Worm (Caenorhabditis elegans) whole organism, early embryonic: ENCODE data around the gene srbc-38.

Source experiments
- B0310.2 ChIP-seq: sonication (generic microtip); optimal IDR thresholded peaks from 2 replicates; lab custom pipeline; 2016; ENCODE audit warnings: mild to moderate bottlenecking, missing genetic modification characterization, missing compliant biosample characterization
- F13C5.2 ChIP-seq: sonication (generic microtip); optimal IDR thresholded peaks from 2 replicates; lab custom pipeline; 2017; ENCODE audit warnings: mild to moderate bottlenecking, missing genetic modification characterization, inconsistent platforms, missing compliant biosample characterization
- aly-1 ChIP-seq: sonication (generic microtip); optimal IDR thresholded peaks from 2 replicates; lab custom pipeline; 2016; ENCODE audit warnings: missing genetic modification characterization, missing compliant biosample characterization
- ama-1 ChIP-seq: fragments of 150-350 bp; optimal IDR thresholded peaks from 2 replicates; lab custom pipeline; 2014
- ceh-13 ChIP-seq: fragments of 200-800 bp; sonication (Bioruptor generic); optimal IDR thresholded peaks from 2 replicates; lab custom pipeline; 2018; ENCODE audit warnings: mild to moderate bottlenecking, missing genetic modification characterization, missing compliant biosample characterization
- ceh-36 ChIP-seq: sonication (generic microtip); optimal IDR thresholded peaks from 2 replicates; lab custom pipeline; 2016; ENCODE audit warnings: missing genetic modification characterization, inconsistent platforms, missing compliant biosample characterization
- ets-7 ChIP-seq: sonication (generic microtip); optimal IDR thresholded peaks from 2 replicates; lab custom pipeline; 2016; ENCODE audit warnings: missing genotype, missing genetic modification characterization, missing compliant biosample characterization
- flt-1 ChIP-seq: fragments of 200-800 bp; sonication (Bioruptor generic); IDR thresholded peaks from 2 replicates; pipeline ENCODE4 v1.3.6; 2022; ENCODE audit warnings: missing genetic modification characterization, missing compliant biosample characterization
- hmbx-1 ChIP-seq: sonication (generic microtip); optimal IDR thresholded peaks from 2 replicates; lab custom pipeline; 2016; ENCODE audit warnings: mild to moderate bottlenecking, missing genetic modification characterization, missing compliant biosample characterization
- hmg-4 ChIP-seq: fragments of 200-800 bp; sonication (Bioruptor generic); optimal IDR thresholded peaks from 2 replicates; lab custom pipeline; 2018; ENCODE audit warnings: mild to moderate bottlenecking, missing genetic modification characterization, missing compliant biosample characterization
- hnd-1 ChIP-seq: sonication (generic microtip); optimal IDR thresholded peaks from 2 replicates; lab custom pipeline; 2016; ENCODE audit warnings: missing genetic modification characterization, missing compliant biosample characterization
- pes-1 ChIP-seq: fragments of 200-800 bp; sonication (Bioruptor generic); IDR thresholded peaks from 2 replicates; pipeline ENCODE4 v1.3.6; 2022; ENCODE audit warnings: missing genetic modification reagents, missing genetic modification characterization, missing compliant biosample characterization
- scrt-1 ChIP-seq: fragments of 200-800 bp; sonication (Bioruptor generic); IDR thresholded peaks from 2 replicates; pipeline ENCODE4 v1.3.6; 2022; ENCODE audit warnings: missing genetic modification characterization, missing compliant biosample characterization
- sea-1 ChIP-seq: fragments of 200-800 bp; sonication (Bioruptor generic); conservative IDR thresholded peaks from 2 replicates; pipeline ENCODE4 v1.3.6; 2022; ENCODE audit warnings: missing genetic modification characterization, missing compliant biosample characterization
- tbx-11 ChIP-seq: fragments of 200-800 bp; sonication (Bioruptor generic); IDR thresholded peaks from 2 replicates; pipeline ENCODE4 v1.3.6; 2022; ENCODE audit warnings: missing genetic modification characterization, missing compliant biosample characterization
- tbx-37 ChIP-seq: fragments of 200-800 bp; sonication (Bioruptor generic); conservative IDR thresholded peaks from 2 replicates; pipeline ENCODE4 v1.3.6; 2022; ENCODE audit warnings: missing genetic modification reagents, missing genetic modification characterization, missing compliant biosample characterization
- tra-4 ChIP-seq: sonication (generic microtip); optimal IDR thresholded peaks from 2 replicates; lab custom pipeline; 2017; ENCODE audit warnings: missing genetic modification characterization, missing compliant biosample characterization

srbc-38 gene

ce11 chrV:695914-696313, 11.1 kb upstream of the srbc-38 start, which contains the start of gene srj-52:
TSS of gene srj-52 (minus strand) at chrV:696014.
- no peak for TF ChIP-seq B0310.2 (tag; lab: Kevin White, UChicago)
- no peak for TF ChIP-seq hnd-1 (tag; lab: Kevin White, UChicago)
- TF ChIP-seq ceh-13, result no peak
- TF ChIP-seq aly-1 (tag; lab: Kevin White, UChicago), result no peak
- no peak for TF ChIP-seq ets-7 (tag; lab: Kevin White, UChicago)
- TF ChIP-seq hmbx-1 (tag; lab: Kevin White, UChicago), result no peak
- TF ChIP-seq ama-1 (lab: Kevin White, UChicago), result no peak
- no peak for TF ChIP-seq flt-1 (GFP tag; lab: Robert Waterston, UW)
- no peak for TF ChIP-seq pes-1
- TF ChIP-seq hmg-4, result no peak
- TF ChIP-seq tbx-11 (GFP tag; lab: Robert Waterston, UW), result no peak
- TF ChIP-seq scrt-1, result no peak
- TF ChIP-seq F13C5.2 (tag; lab: Kevin White, UChicago), result no peak
- TF ChIP-seq tra-4 (tag; lab: Kevin White, UChicago), result no peak
- TF ChIP-seq tbx-37, result no peak
- TF ChIP-seq sea-1, result no peak
- no peak for TF ChIP-seq ceh-36 (tag; lab: Kevin White, UChicago)

- TF ChIP-seq flt-1 (GFP tag; lab: Robert Waterston, UW) (no peak), ets-7 (tag; lab: Kevin White, UChicago) (no peak), sea-1 (no peak), tbx-11 (GFP tag; lab: Robert Waterston, UW) (no peak), ceh-13 (no peak), ama-1 (lab: Kevin White, UChicago) (no peak), F13C5.2 (tag; lab: Kevin White, UChicago) (no peak), hnd-1 (tag; lab: Kevin White, UChicago) (no peak), hmg-4 (no peak), tra-4 (tag; lab: Kevin White, UChicago) (no peak), tbx-37 (no peak), ceh-36 (tag; lab: Kevin White, UChicago) (no peak), pes-1 (no peak), hmbx-1 (tag; lab: Kevin White, UChicago) (no peak), aly-1 (tag; lab: Kevin White, UChicago) (no peak), scrt-1 (no peak), B0310.2 (tag; lab: Kevin White, UChicago) (no peak)
Observed at ce11 chrV:699051-699450, 8.0 kb upstream of the srbc-38 start.

- no peak for TF ChIP-seq ceh-13
- no peak for TF ChIP-seq ama-1 (lab: Kevin White, UChicago)
- no peak for TF ChIP-seq hmbx-1 (tag; lab: Kevin White, UChicago)
- no peak for TF ChIP-seq aly-1 (tag; lab: Kevin White, UChicago)
- TF ChIP-seq pes-1, result no peak
- no peak for TF ChIP-seq F13C5.2 (tag; lab: Kevin White, UChicago)
- TF ChIP-seq flt-1 (GFP tag; lab: Robert Waterston, UW), result no peak
- TF ChIP-seq hmg-4, result no peak
Observed at ce11 chrV:699489-700129, 7.4 kb upstream of the srbc-38 start, which contains the start of the genes ugt-29 and srx-5. TSS of gene ugt-29 (minus strand) at chrV:699589. TSS of gene srx-5 (plus strand) at chrV:700079.

DNA sequence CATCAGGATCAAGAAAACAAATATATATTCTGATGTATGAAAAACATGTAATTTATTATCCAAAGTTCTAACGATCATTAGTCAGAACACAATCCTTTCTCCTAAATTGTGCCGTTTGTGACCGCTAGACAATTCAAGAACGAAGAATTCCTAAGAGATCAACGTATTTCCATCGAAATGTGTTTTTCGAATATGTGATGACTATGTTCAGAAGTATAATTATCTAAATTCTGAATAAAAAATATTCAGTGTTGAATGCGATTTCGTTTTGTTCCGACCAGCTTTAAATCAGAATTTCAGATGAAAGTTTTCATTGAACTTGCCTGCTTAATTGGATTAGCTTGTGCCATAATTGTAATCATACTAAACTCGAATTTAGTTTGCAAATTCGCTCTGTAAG, 4.8 kb upstream of the srbc-38 start, which contains the start of gene srbc-37:
Gene srbc-37 (plus strand): TSS at position 301 of the 400 bp plus-strand sequence.
- TF ChIP-seq ets-7 (tag; lab: Kevin White, UChicago) (no peak), ceh-13 (no peak), hmbx-1 (tag; lab: Kevin White, UChicago) (no peak), hmg-4 (no peak), flt-1 (GFP tag; lab: Robert Waterston, UW) (no peak), tra-4 (tag; lab: Kevin White, UChicago) (no peak), aly-1 (tag; lab: Kevin White, UChicago) (no peak)

- TF ChIP-seq scrt-1, result peak; percentile 68; the same call in 1 of the 2 replicates
- peak; percentile 37; the same call in 1 of the 2 replicates for TF ChIP-seq flt-1 (GFP tag; lab: Robert Waterston, UW)
- TF ChIP-seq tbx-11 (GFP tag; lab: Robert Waterston, UW), result peak; percentile 27; the same call in 1 of the 2 replicates
- TF ChIP-seq tbx-37, result 0 out of 2 replicates have a peak, but pooled peaks have one; percentile 4
- TF ChIP-seq pes-1, result peak; percentile 78
Observed at ce11 chrV:706449-706848, 569 bp upstream of the srbc-38 start.

DNA sequence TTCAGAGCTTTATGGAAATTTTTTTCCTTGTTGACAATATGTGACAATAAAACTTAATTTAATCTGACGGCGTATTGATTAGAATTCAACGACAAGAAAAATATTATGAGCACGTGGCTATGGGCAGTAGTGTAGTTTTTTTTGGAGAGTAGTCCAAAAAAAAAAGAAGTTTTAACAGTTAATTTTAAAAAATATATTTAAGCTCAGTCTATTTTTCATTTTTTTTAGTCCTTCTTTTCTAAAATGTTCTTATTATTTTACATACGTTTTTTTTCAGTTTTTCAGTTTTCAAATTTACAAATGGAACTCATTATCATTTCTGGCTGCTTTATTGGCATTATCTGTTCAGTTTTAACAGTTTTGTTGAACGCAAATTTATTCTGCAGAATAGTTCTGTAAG, 1.8 kb downstream of the srbc-38 start, which contains the start of gene srbc-39:
Gene srbc-39 (plus strand): TSS at position 301 of the 400 bp plus-strand sequence.
- TF ChIP-seq F13C5.2 (tag; lab: Kevin White, UChicago) (no peak), ama-1 (lab: Kevin White, UChicago) (no peak), hmg-4 (no peak), B0310.2 (tag; lab: Kevin White, UChicago) (no peak), flt-1 (GFP tag; lab: Robert Waterston, UW) (no peak), ceh-13 (no peak), hnd-1 (tag; lab: Kevin White, UChicago) (no peak), tra-4 (tag; lab: Kevin White, UChicago) (no peak), tbx-11 (GFP tag; lab: Robert Waterston, UW) (no peak), sea-1 (no peak), aly-1 (tag; lab: Kevin White, UChicago) (no peak), pes-1 (no peak), hmbx-1 (tag; lab: Kevin White, UChicago) (no peak), scrt-1 (no peak), tbx-37 (no peak), ceh-36 (tag; lab: Kevin White, UChicago) (no peak)

DNA sequence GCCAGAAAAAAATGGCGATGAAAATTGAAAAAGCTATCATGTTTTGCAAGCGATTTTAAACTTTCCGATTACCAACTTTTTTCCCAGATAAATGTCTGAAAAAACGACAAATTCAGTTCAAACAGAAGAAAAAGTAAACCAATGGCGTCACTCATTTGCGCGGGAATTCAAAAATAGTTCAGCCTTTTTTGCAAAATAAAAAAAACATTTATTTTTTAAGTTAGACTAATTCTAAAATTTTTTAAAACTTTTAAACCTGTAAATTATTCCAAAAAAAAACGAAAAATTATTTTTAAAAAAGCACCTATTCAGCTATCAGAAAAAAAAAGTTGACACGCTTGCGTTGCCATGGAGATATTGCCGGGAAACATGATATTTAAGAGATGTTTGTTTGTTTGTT, 5.9 kb downstream of the srbc-38 start, which contains the start of gene cyp-33C11:
Gene cyp-33C11 (minus strand): TSS at position 101 of the 400 bp plus-strand sequence.
- no peak for TF ChIP-seq hmbx-1 (tag; lab: Kevin White, UChicago)
